Worm (Caenorhabditis elegans) whole organism, early embryonic: ENCODE measurements around the gene R07E5.19.
A peak's percentile ranks its signal among the peaks of the same experiment; 100 is the strongest.

Experiments
- B0310.2 ChIP-seq: sonication (generic microtip); optimal IDR thresholded peaks from 2 replicates; lab custom pipeline; 2016; ENCODE audit warnings: mild to moderate bottlenecking, missing genetic modification characterization, missing compliant biosample characterization
- F13C5.2 ChIP-seq: sonication (generic microtip); optimal IDR thresholded peaks from 2 replicates; lab custom pipeline; 2017; ENCODE audit warnings: mild to moderate bottlenecking, missing genetic modification characterization, inconsistent platforms, missing compliant biosample characterization
- aly-1 ChIP-seq: sonication (generic microtip); optimal IDR thresholded peaks from 2 replicates; lab custom pipeline; 2016; ENCODE audit warnings: missing genetic modification characterization, missing compliant biosample characterization
- ama-1 ChIP-seq: fragments of 150-350 bp; optimal IDR thresholded peaks from 2 replicates; lab custom pipeline; 2014
- ceh-13 ChIP-seq: fragments of 200-800 bp; sonication (Bioruptor generic); optimal IDR thresholded peaks from 2 replicates; lab custom pipeline; 2018; ENCODE audit warnings: mild to moderate bottlenecking, missing genetic modification characterization, missing compliant biosample characterization
- ceh-36 ChIP-seq: sonication (generic microtip); optimal IDR thresholded peaks from 2 replicates; lab custom pipeline; 2016; ENCODE audit warnings: missing genetic modification characterization, inconsistent platforms, missing compliant biosample characterization
- ets-7 ChIP-seq: sonication (generic microtip); optimal IDR thresholded peaks from 2 replicates; lab custom pipeline; 2016; ENCODE audit warnings: missing genotype, missing genetic modification characterization, missing compliant biosample characterization
- flt-1 ChIP-seq: fragments of 200-800 bp; sonication (Bioruptor generic); IDR thresholded peaks from 2 replicates; pipeline ENCODE4 v1.3.6; 2022; ENCODE audit warnings: missing genetic modification characterization, missing compliant biosample characterization
- hmbx-1 ChIP-seq: sonication (generic microtip); optimal IDR thresholded peaks from 2 replicates; lab custom pipeline; 2016; ENCODE audit warnings: mild to moderate bottlenecking, missing genetic modification characterization, missing compliant biosample characterization
- hmg-4 ChIP-seq: fragments of 200-800 bp; sonication (Bioruptor generic); optimal IDR thresholded peaks from 2 replicates; lab custom pipeline; 2018; ENCODE audit warnings: mild to moderate bottlenecking, missing genetic modification characterization, missing compliant biosample characterization
- hnd-1 ChIP-seq: sonication (generic microtip); optimal IDR thresholded peaks from 2 replicates; lab custom pipeline; 2016; ENCODE audit warnings: missing genetic modification characterization, missing compliant biosample characterization
- pes-1 ChIP-seq: fragments of 200-800 bp; sonication (Bioruptor generic); IDR thresholded peaks from 2 replicates; pipeline ENCODE4 v1.3.6; 2022; ENCODE audit warnings: missing genetic modification reagents, missing genetic modification characterization, missing compliant biosample characterization
- scrt-1 ChIP-seq: fragments of 200-800 bp; sonication (Bioruptor generic); IDR thresholded peaks from 2 replicates; pipeline ENCODE4 v1.3.6; 2022; ENCODE audit warnings: missing genetic modification characterization, missing compliant biosample characterization
- sea-1 ChIP-seq: fragments of 200-800 bp; sonication (Bioruptor generic); conservative IDR thresholded peaks from 2 replicates; pipeline ENCODE4 v1.3.6; 2022; ENCODE audit warnings: missing genetic modification characterization, missing compliant biosample characterization
- tbx-11 ChIP-seq: fragments of 200-800 bp; sonication (Bioruptor generic); IDR thresholded peaks from 2 replicates; pipeline ENCODE4 v1.3.6; 2022; ENCODE audit warnings: missing genetic modification characterization, missing compliant biosample characterization
- tbx-37 ChIP-seq: fragments of 200-800 bp; sonication (Bioruptor generic); conservative IDR thresholded peaks from 2 replicates; pipeline ENCODE4 v1.3.6; 2022; ENCODE audit warnings: missing genetic modification reagents, missing genetic modification characterization, missing compliant biosample characterization
- tra-4 ChIP-seq: sonication (generic microtip); optimal IDR thresholded peaks from 2 replicates; lab custom pipeline; 2017; ENCODE audit warnings: missing genetic modification characterization, missing compliant biosample characterization

Gene R07E5.19

ce11 chrIII:4417956-4418355 is at the start of gene R07E5.19, which contains the start of gene pdcd-2:
Gene R07E5.19 (minus strand): TSS chrIII:4418056.
Gene pdcd-2 (minus strand): TSS chrIII:4418057.
- TF ChIP-seq hnd-1 (tag; lab: Kevin White, UChicago) (no peak), ets-7 (tag; lab: Kevin White, UChicago) (no peak), sea-1 (GFP tag; lab: Robert Waterston, UW) (no peak), F13C5.2 (tag; lab: Kevin White, UChicago) (no peak), tra-4 (no peak), flt-1 (no peak), scrt-1 (GFP tag; lab: Robert Waterston, UW) (no peak), hmg-4 (GFP tag; lab: Kevin White, UChicago) (no peak), pes-1 (no peak), B0310.2 (tag; lab: Kevin White, UChicago) (no peak)

ce11 chrIII:4467277-4467676 is 49.4 kb upstream of the R07E5.19 start, which contains the start of gene ndg-4:
Gene ndg-4 (minus strand): TSS chrIII:4467377.
- TF ChIP-seq aly-1 (tag; lab: Kevin White, UChicago), result no peak
- no peak for TF ChIP-seq B0310.2 (tag; lab: Kevin White, UChicago)
- TF ChIP-seq sea-1 (GFP tag; lab: Robert Waterston, UW), result no peak
- TF ChIP-seq scrt-1 (GFP tag; lab: Robert Waterston, UW), result no peak
- no peak for TF ChIP-seq hnd-1 (tag; lab: Kevin White, UChicago)
- no peak for TF ChIP-seq ceh-13 (GFP tag; lab: Kevin White, UChicago)
- TF ChIP-seq F13C5.2 (tag; lab: Kevin White, UChicago), result no peak
- no peak for TF ChIP-seq ceh-36
- no peak for TF ChIP-seq pes-1
- no peak for TF ChIP-seq flt-1
- TF ChIP-seq tbx-11 (GFP tag; lab: Robert Waterston, UW), result no peak
- TF ChIP-seq hmg-4 (GFP tag; lab: Kevin White, UChicago), result no peak

- TF ChIP-seq tra-4, result no peak
- TF ChIP-seq ama-1 (lab: Kevin White, UChicago), result no peak
- no peak for TF ChIP-seq scrt-1 (GFP tag; lab: Robert Waterston, UW)
- TF ChIP-seq aly-1 (tag; lab: Kevin White, UChicago), result no peak
- no peak for TF ChIP-seq sea-1 (GFP tag; lab: Robert Waterston, UW)
- no peak for TF ChIP-seq hnd-1 (tag; lab: Kevin White, UChicago)
- no peak for TF ChIP-seq flt-1
- no peak for TF ChIP-seq B0310.2 (tag; lab: Kevin White, UChicago)
- no peak for TF ChIP-seq tbx-37 (GFP tag; lab: Robert Waterston, UW)
- no peak for TF ChIP-seq pes-1
- TF ChIP-seq ceh-13 (GFP tag; lab: Kevin White, UChicago), result no peak
- TF ChIP-seq ets-7 (tag; lab: Kevin White, UChicago), result no peak
- TF ChIP-seq hmbx-1 (tag; lab: Kevin White, UChicago), result no peak
These were observed 43.5 kb upstream of the R07E5.19 start for ce11 chrIII:4461337-4461736.

DNA sequence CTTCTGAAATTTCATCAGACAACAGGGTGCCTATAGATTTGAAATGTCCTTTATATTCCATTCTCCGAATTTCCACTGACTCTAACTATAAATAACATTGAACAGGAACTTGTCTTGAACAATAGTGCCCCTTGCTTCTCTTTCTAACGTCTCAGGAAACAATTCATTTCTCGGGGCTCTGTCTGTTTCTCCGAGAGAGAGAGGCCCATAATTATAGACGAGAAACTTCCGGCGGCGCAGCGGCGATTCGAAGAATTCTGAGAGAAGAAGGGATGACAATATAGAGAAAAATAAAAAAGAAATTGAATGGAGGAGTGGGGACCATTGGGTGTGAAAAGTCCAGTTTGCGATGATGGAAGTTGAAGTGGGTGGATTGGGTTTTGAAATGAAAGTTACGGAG is 42.4 kb upstream of the R07E5.19 start:
- TF ChIP-seq ets-7 (tag; lab: Kevin White, UChicago), result no peak
- no peak for TF ChIP-seq hmbx-1 (tag; lab: Kevin White, UChicago)
- no peak for TF ChIP-seq tbx-11 (GFP tag; lab: Robert Waterston, UW)
- TF ChIP-seq F13C5.2 (tag; lab: Kevin White, UChicago), result no peak
- TF ChIP-seq tbx-37 (GFP tag; lab: Robert Waterston, UW), result no peak
- no peak for TF ChIP-seq ama-1 (lab: Kevin White, UChicago)
- no peak for TF ChIP-seq pes-1
- TF ChIP-seq B0310.2 (tag; lab: Kevin White, UChicago), result no peak
- TF ChIP-seq ceh-36, result no peak
- no peak for TF ChIP-seq flt-1

- TF ChIP-seq aly-1 (tag; lab: Kevin White, UChicago) (no peak), tbx-37 (GFP tag; lab: Robert Waterston, UW) (no peak), ama-1 (lab: Kevin White, UChicago) (no peak), hnd-1 (tag; lab: Kevin White, UChicago) (no peak), tbx-11 (GFP tag; lab: Robert Waterston, UW) (no peak)
These were observed 38.7 kb upstream of the R07E5.19 start for ce11 chrIII:4456579-4456978.

- peak; percentile 14 for TF ChIP-seq aly-1 (tag; lab: Kevin White, UChicago)
- no peak for TF ChIP-seq tbx-11 (GFP tag; lab: Robert Waterston, UW)
These were observed 37.1 kb upstream of the R07E5.19 start for ce11 chrIII:4454919-4455318.

- TF ChIP-seq ets-7 (tag; lab: Kevin White, UChicago), result peak; percentile 30
- TF ChIP-seq pes-1, result no peak
These were observed 35.9 kb upstream of the R07E5.19 start for ce11 chrIII:4453768-4454167.

DNA sequence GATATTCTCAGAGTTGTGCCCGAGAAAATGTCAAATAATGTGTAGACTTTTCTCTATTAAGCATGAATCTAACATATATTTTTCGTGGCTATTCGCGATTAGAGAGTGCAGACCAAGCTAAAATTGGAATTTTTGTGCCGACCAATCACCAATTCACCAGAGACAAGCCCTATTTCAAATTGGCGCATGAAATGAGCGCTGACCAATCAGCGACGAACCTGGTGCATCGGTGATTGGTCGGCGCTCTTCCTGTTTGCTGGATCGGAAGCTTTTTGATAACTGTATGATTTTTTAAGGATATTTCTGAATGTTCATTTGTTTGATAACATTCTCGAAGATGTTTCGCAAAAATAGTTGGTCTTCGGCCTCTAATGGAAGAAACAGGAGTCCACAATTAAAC is 35.4 kb upstream of the R07E5.19 start:
- TF ChIP-seq ceh-13 (GFP tag; lab: Kevin White, UChicago), result no peak
- no peak for TF ChIP-seq hnd-1 (tag; lab: Kevin White, UChicago)
- TF ChIP-seq scrt-1 (GFP tag; lab: Robert Waterston, UW), result no peak
- TF ChIP-seq pes-1, result no peak
- TF ChIP-seq F13C5.2 (tag; lab: Kevin White, UChicago), result no peak
- TF ChIP-seq B0310.2 (tag; lab: Kevin White, UChicago), result no peak
- TF ChIP-seq hmbx-1 (tag; lab: Kevin White, UChicago), result no peak
- no peak for TF ChIP-seq ama-1 (lab: Kevin White, UChicago)
- no peak for TF ChIP-seq ceh-36
- no peak for TF ChIP-seq tbx-37 (GFP tag; lab: Robert Waterston, UW)
- no peak for TF ChIP-seq tbx-11 (GFP tag; lab: Robert Waterston, UW)
- no peak for TF ChIP-seq tra-4
- no peak for TF ChIP-seq ets-7 (tag; lab: Kevin White, UChicago)
- no peak for TF ChIP-seq flt-1
- no peak for TF ChIP-seq hmg-4 (GFP tag; lab: Kevin White, UChicago)
- no peak for TF ChIP-seq sea-1 (GFP tag; lab: Robert Waterston, UW)
